Worm (Caenorhabditis elegans) whole organism, early embryonic: ENCODE data around the gene ZK1240.1.

Experiments used
- B0310.2 ChIP-seq: sonication (generic microtip); optimal IDR thresholded peaks from 2 replicates; lab custom pipeline; 2016; ENCODE audit warnings: mild to moderate bottlenecking, missing genetic modification characterization, missing compliant biosample characterization
- F13C5.2 ChIP-seq: sonication (generic microtip); optimal IDR thresholded peaks from 2 replicates; lab custom pipeline; 2017; ENCODE audit warnings: mild to moderate bottlenecking, missing genetic modification characterization, inconsistent platforms, missing compliant biosample characterization
- aly-1 ChIP-seq: sonication (generic microtip); optimal IDR thresholded peaks from 2 replicates; lab custom pipeline; 2016; ENCODE audit warnings: missing genetic modification characterization, missing compliant biosample characterization
- ama-1 ChIP-seq: fragments of 150-350 bp; optimal IDR thresholded peaks from 2 replicates; lab custom pipeline; 2014
- ceh-13 ChIP-seq: fragments of 200-800 bp; sonication (Bioruptor generic); optimal IDR thresholded peaks from 2 replicates; lab custom pipeline; 2018; ENCODE audit warnings: mild to moderate bottlenecking, missing genetic modification characterization, missing compliant biosample characterization
- ceh-36 ChIP-seq: sonication (generic microtip); optimal IDR thresholded peaks from 2 replicates; lab custom pipeline; 2016; ENCODE audit warnings: missing genetic modification characterization, inconsistent platforms, missing compliant biosample characterization
- ets-7 ChIP-seq: sonication (generic microtip); optimal IDR thresholded peaks from 2 replicates; lab custom pipeline; 2016; ENCODE audit warnings: missing genotype, missing genetic modification characterization, missing compliant biosample characterization
- flt-1 ChIP-seq: fragments of 200-800 bp; sonication (Bioruptor generic); IDR thresholded peaks from 2 replicates; pipeline ENCODE4 v1.3.6; 2022; ENCODE audit warnings: missing genetic modification characterization, missing compliant biosample characterization
- hmbx-1 ChIP-seq: sonication (generic microtip); optimal IDR thresholded peaks from 2 replicates; lab custom pipeline; 2016; ENCODE audit warnings: mild to moderate bottlenecking, missing genetic modification characterization, missing compliant biosample characterization
- hmg-4 ChIP-seq: fragments of 200-800 bp; sonication (Bioruptor generic); optimal IDR thresholded peaks from 2 replicates; lab custom pipeline; 2018; ENCODE audit warnings: mild to moderate bottlenecking, missing genetic modification characterization, missing compliant biosample characterization
- hnd-1 ChIP-seq: sonication (generic microtip); optimal IDR thresholded peaks from 2 replicates; lab custom pipeline; 2016; ENCODE audit warnings: missing genetic modification characterization, missing compliant biosample characterization
- pes-1 ChIP-seq: fragments of 200-800 bp; sonication (Bioruptor generic); IDR thresholded peaks from 2 replicates; pipeline ENCODE4 v1.3.6; 2022; ENCODE audit warnings: missing genetic modification reagents, missing genetic modification characterization, missing compliant biosample characterization
- scrt-1 ChIP-seq: fragments of 200-800 bp; sonication (Bioruptor generic); IDR thresholded peaks from 2 replicates; pipeline ENCODE4 v1.3.6; 2022; ENCODE audit warnings: missing genetic modification characterization, missing compliant biosample characterization
- sea-1 ChIP-seq: fragments of 200-800 bp; sonication (Bioruptor generic); conservative IDR thresholded peaks from 2 replicates; pipeline ENCODE4 v1.3.6; 2022; ENCODE audit warnings: missing genetic modification characterization, missing compliant biosample characterization
- tbx-11 ChIP-seq: fragments of 200-800 bp; sonication (Bioruptor generic); IDR thresholded peaks from 2 replicates; pipeline ENCODE4 v1.3.6; 2022; ENCODE audit warnings: missing genetic modification characterization, missing compliant biosample characterization
- tbx-37 ChIP-seq: fragments of 200-800 bp; sonication (Bioruptor generic); conservative IDR thresholded peaks from 2 replicates; pipeline ENCODE4 v1.3.6; 2022; ENCODE audit warnings: missing genetic modification reagents, missing genetic modification characterization, missing compliant biosample characterization
- tra-4 ChIP-seq: sonication (generic microtip); optimal IDR thresholded peaks from 2 replicates; lab custom pipeline; 2017; ENCODE audit warnings: missing genetic modification characterization, missing compliant biosample characterization

The ZK1240.1 gene

DNA sequence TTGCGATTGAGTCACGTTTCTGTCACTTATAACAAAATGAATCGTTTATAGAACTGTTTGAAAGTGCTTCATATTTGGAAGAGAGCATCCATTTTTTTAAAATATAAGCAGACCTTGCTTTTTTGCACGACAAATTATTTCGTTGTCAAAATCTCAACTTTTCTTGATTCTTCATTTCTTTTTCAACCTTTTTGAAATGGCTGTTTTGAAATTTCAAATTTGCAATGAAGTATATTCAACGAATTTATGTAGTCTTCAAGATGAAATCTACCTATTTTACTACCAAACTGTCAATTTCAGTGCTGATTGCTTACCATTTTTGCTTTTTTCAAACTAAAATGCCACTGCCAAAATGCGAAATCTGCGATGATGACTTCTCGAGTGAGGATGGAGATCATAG, 22.5 kb upstream of the ZK1240.1 start, which contains the start of gene B0281.3:
Gene B0281.3, plus strand, starts transcription at position 301 of the 400 bp plus-strand sequence.
- TF ChIP-seq sea-1 (GFP tag; lab: Robert Waterston, UW) = no peak
- no peak for TF ChIP-seq hmbx-1
- TF ChIP-seq ceh-36 = no peak
- no peak for TF ChIP-seq tbx-11 (GFP tag; lab: Robert Waterston, UW)
- TF ChIP-seq flt-1 = no peak
- no peak for TF ChIP-seq tra-4 (tag; lab: Kevin White, UChicago)
- no peak for TF ChIP-seq ama-1 (lab: Kevin White, UChicago)
- no peak for TF ChIP-seq aly-1
- TF ChIP-seq ceh-13 (GFP tag; lab: Kevin White, UChicago) = no peak
- TF ChIP-seq tbx-37 (GFP tag; lab: Robert Waterston, UW) = no peak

DNA sequence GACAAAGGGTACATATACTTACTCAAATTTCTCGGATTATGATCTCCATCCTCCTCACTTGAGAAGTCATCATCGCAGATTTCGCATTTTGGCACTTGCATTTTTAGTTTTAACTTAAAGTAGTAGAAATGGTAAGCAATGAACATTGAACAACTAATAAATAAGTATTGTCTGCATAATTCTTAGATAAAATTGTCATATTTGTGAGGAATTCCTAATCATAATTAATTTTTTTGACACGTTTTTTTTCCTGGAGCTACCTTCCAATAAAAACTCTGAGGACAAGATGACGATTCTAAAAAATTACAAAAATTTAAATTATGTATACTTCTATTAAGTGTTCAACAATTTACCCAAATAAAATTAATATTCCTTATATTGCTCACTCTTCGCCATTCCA, 16.4 kb upstream of the ZK1240.1 start, which contains the start of the genes trim-21 and B0281.1:
Gene trim-21, minus strand, starts transcription at position 101 of the 400 bp plus-strand sequence.
Gene B0281.1, plus strand, starts transcription at position 321 of the 400 bp plus-strand sequence.
- TF ChIP-seq ceh-36 = no peak
- no peak for TF ChIP-seq sea-1 (GFP tag; lab: Robert Waterston, UW)
- no peak for TF ChIP-seq tra-4 (tag; lab: Kevin White, UChicago)
- TF ChIP-seq ceh-13 (GFP tag; lab: Kevin White, UChicago) = no peak
- TF ChIP-seq tbx-11 (GFP tag; lab: Robert Waterston, UW) = no peak
- TF ChIP-seq hnd-1 = no peak
- no peak for TF ChIP-seq scrt-1 (GFP tag; lab: Robert Waterston, UW)
- no peak for TF ChIP-seq F13C5.2
- TF ChIP-seq flt-1 = no peak

DNA sequence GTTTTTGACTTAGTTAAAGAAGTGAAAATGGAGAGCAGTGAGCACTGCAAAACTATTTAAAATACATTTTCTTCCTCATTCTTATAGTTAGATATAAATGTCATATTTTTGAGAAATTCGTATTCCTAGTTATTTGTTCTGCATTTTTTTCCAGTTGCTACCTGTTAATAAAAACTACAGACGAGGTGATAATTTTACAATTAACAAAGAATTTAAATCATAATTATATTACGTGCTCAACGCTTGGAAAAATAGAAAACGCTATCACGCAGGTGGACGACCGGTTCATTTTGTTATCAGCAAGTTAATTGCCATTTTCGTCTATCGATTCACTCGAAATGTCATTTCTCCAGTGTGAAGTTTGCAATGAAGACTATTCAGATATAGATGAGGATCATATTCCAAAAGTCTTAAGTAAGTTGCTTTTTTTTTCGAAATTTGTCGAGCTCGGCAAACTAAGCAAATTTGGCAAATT, 11.3 kb upstream of the ZK1240.1 start, which contains the start of the genes ZK1240.5 and ZK1240.9:
Gene ZK1240.5, minus strand, starts transcription at position 51 of the 475 bp plus-strand sequence.
Gene ZK1240.9, plus strand, starts transcription at position 307 of the 475 bp plus-strand sequence.
- TF ChIP-seq ama-1 (lab: Kevin White, UChicago) (no peak), B0310.2 (tag; lab: Kevin White, UChicago) (no peak)

DNA sequence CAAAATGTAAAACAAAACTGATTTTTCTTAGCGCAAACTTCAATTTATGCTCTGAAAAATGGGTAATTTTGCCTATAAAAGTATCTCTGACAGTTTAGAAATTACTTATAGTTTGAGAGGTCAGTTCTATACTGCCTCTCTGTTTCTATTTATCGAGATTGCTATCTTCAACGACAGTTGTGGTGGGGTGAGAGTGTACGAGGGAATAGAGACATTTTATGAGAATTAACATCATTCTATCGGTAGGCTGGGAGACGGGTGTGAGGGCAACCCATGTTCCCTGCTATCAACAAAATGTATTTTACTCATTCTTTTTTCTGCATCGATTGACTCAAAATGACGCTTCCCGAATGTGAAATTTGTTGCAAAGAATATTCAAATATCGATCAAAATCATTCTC, 9.1 kb upstream of the ZK1240.1 start, which contains the start of gene ZK1240.3:
Gene ZK1240.3, plus strand, starts transcription at position 238 of the 400 bp plus-strand sequence.
- no peak for TF ChIP-seq pes-1 (GFP tag; lab: Robert Waterston, UW)
- no peak for TF ChIP-seq sea-1 (GFP tag; lab: Robert Waterston, UW)
- TF ChIP-seq tbx-11 (GFP tag; lab: Robert Waterston, UW) = no peak
- TF ChIP-seq ceh-13 (GFP tag; lab: Kevin White, UChicago) = no peak
- no peak for TF ChIP-seq hnd-1
- no peak for TF ChIP-seq B0310.2 (tag; lab: Kevin White, UChicago)
- TF ChIP-seq tbx-37 (GFP tag; lab: Robert Waterston, UW) = no peak
- TF ChIP-seq tra-4 (tag; lab: Kevin White, UChicago) = no peak
- TF ChIP-seq F13C5.2 = no peak
- TF ChIP-seq ets-7 (tag; lab: Kevin White, UChicago) = no peak
- no peak for TF ChIP-seq flt-1
- no peak for TF ChIP-seq hmbx-1
- no peak for TF ChIP-seq scrt-1 (GFP tag; lab: Robert Waterston, UW)
- no peak for TF ChIP-seq hmg-4
- no peak for TF ChIP-seq ama-1 (lab: Kevin White, UChicago)
- no peak for TF ChIP-seq ceh-36
- no peak for TF ChIP-seq aly-1

DNA sequence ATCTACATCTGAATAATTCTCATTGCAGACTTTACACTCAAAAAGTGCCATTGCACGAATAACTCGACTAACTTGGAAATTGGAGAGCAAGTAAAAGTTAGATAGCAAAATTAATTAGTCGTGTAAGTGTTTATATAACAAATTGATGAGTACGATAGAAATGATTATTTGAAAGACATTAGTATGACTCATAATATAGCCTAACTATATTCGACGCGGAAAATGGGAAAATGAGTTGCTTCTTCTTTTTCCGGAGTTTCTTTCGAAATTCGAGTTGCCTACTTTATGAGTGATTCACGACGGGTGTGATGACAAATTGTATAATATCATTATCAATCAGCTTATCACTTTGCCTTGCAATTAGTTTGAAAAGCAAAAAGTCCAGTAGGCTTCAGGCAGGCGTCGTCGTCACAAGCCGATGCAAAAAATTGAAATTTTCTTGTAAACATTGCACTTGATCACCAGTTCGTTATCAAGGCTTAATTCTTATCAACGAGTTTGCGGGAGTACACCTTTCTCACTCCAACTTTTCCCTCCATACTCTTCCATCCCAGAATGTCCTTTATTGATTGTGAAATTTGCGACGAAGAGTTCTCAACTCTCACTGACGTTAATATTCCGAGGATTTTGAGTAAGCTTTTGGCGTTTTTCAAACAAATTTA, 6.2 kb upstream of the ZK1240.1 start, which contains the start of the genes ZK1240.6 and ZK1240.2:
Gene ZK1240.6, minus strand, starts transcription at position 51 of the 662 bp plus-strand sequence.
Gene ZK1240.2, plus strand, starts transcription at position 520 of the 662 bp plus-strand sequence.
- no peak for TF ChIP-seq aly-1
- no peak for TF ChIP-seq F13C5.2
- no peak for TF ChIP-seq pes-1 (GFP tag; lab: Robert Waterston, UW)
- TF ChIP-seq ets-7 (tag; lab: Kevin White, UChicago) = no peak
- TF ChIP-seq ama-1 (lab: Kevin White, UChicago) = no peak
- TF ChIP-seq sea-1 (GFP tag; lab: Robert Waterston, UW) = no peak
- TF ChIP-seq tbx-11 (GFP tag; lab: Robert Waterston, UW) = no peak
- no peak for TF ChIP-seq hmg-4
- no peak for TF ChIP-seq ceh-13 (GFP tag; lab: Kevin White, UChicago)
- TF ChIP-seq flt-1 = no peak
- no peak for TF ChIP-seq scrt-1 (GFP tag; lab: Robert Waterston, UW)
- TF ChIP-seq hnd-1 = no peak
- TF ChIP-seq tra-4 (tag; lab: Kevin White, UChicago) = no peak
- TF ChIP-seq hmbx-1 = no peak
- no peak for TF ChIP-seq tbx-37 (GFP tag; lab: Robert Waterston, UW)
- no peak for TF ChIP-seq B0310.2 (tag; lab: Kevin White, UChicago)

DNA sequence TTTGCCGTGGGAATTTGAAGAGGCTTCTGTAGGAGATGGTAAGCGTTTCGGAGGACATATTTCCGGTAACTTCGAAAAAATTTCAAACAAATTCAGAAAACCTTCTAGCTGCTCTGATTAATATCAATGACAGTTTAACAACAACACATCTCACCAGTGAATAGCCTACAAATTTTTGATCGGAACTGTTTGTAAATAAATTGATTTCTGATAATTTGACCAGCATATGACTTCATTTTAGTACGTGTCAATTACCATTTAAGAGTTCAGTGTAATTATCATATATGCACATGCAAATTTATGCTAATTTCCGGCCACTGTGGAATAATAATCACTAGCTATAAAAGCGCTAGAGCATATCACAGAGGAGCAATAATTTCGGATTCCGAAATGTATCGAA, 4.2 kb upstream of the ZK1240.1 start, which contains the start of gene ZK1240.11:
Gene ZK1240.11, plus strand, starts transcription at position 301 of the 400 bp plus-strand sequence.
- TF ChIP-seq hmg-4 = no peak
- TF ChIP-seq F13C5.2 = no peak
- TF ChIP-seq flt-1 = no peak
- no peak for TF ChIP-seq tbx-37 (GFP tag; lab: Robert Waterston, UW)
- no peak for TF ChIP-seq B0310.2 (tag; lab: Kevin White, UChicago)
- TF ChIP-seq pes-1 (GFP tag; lab: Robert Waterston, UW) = no peak
- TF ChIP-seq ama-1 (lab: Kevin White, UChicago) = no peak
- no peak for TF ChIP-seq hmbx-1
- TF ChIP-seq tra-4 (tag; lab: Kevin White, UChicago) = no peak
- TF ChIP-seq tbx-11 (GFP tag; lab: Robert Waterston, UW) = no peak
- no peak for TF ChIP-seq scrt-1 (GFP tag; lab: Robert Waterston, UW)
- TF ChIP-seq aly-1 = no peak
- TF ChIP-seq sea-1 (GFP tag; lab: Robert Waterston, UW) = no peak

DNA sequence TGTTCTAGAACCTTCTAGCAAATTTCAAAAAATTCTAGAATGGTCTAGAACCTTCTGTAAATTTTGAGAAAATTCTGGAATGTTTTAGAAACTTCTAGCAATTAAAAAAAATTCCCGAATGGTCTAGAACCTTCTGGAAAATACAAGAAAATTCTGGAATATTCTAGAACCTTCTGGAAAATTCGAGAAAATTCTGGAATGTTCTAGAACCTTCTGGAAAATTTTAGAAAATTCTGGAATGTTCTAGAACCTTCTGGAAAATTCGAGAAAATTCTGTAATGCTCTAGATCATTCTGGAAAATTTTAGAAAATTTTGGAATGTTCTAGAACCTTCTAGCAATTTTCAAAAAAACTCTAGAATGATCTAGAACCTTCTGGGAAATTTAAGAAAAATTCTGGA, 1.3 kb downstream of the ZK1240.1 start:
- no peak for TF ChIP-seq tra-4 (tag; lab: Kevin White, UChicago)
- no peak for TF ChIP-seq tbx-11 (GFP tag; lab: Robert Waterston, UW)
- no peak for TF ChIP-seq hnd-1
- TF ChIP-seq scrt-1 (GFP tag; lab: Robert Waterston, UW) = no peak
- TF ChIP-seq ets-7 (tag; lab: Kevin White, UChicago) = no peak
